Fruit fly (Drosophila melanogaster): ENCODE data around the gene CG3609.

CG3609 gene

DNA sequence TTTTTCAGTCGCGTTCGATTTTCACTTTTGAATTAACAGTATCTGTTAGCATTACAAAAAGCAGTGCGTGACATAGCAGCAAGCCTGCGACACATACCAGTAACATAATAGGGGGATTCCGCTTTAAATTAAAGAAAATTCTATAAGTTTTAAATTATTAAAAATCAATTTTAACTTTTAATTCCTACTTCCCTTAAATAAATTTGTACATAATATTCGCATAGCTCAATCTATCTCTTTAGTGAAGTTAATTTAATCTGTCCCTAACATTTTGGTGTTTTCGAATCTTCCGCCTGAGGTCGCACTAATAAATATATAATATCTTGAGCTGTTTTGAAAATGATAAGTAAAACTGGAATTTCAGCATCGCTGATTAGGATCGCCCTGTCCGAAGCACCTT lies 46.1 kb upstream of the CG3609 start, which contains the start of gene CG9886 (continued):
- TF ChIP-seq CG7271 (tag; optimal IDR thresholded peaks at IDR 0.05) (peak; percentile 14), ftz-f1 (GFP tag; optimal IDR thresholded peaks at IDR 0.05) (no peak), vfl (GFP tag; optimal IDR thresholded peaks at IDR 0.05) (peak; percentile 5), dati (GFP tag; IDR thresholded peaks at IDR 0.05) (no peak), p53 (GFP tag; optimal IDR thresholded peaks at IDR 0.05) (no peak), sens-2 (GFP tag; IDR thresholded peaks at IDR 0.05) (no peak), bowl (GFP tag; IDR thresholded peaks at IDR 0.05) (no peak), CG11247 (GFP tag; IDR thresholded peaks at IDR 0.05) (0 out of 2 replicates have a peak, but pooled peaks have one; percentile 15), pros (GFP tag; optimal IDR thresholded peaks at IDR 0.05) (no peak), CG10431 (GFP tag; optimal IDR thresholded peaks at IDR 0.05) (no peak), tup (GFP tag; optimal IDR thresholded peaks at IDR 0.05) (peak; percentile 15), Dp (GFP tag; optimal IDR thresholded peaks at IDR 0.05) (peak; percentile 70), Atf3 (GFP tag; optimal IDR thresholded peaks at IDR 0.05) (no peak), CG6654 (GFP tag; optimal IDR thresholded peaks at IDR 0.05) (no peak), Awh (GFP tag; IDR thresholded peaks at IDR 0.05) (no peak), CG17912 (GFP tag; optimal IDR thresholded peaks at IDR 0.05) (no peak), HHEX (GFP tag; optimal IDR thresholded peaks at IDR 0.05) (peak; percentile 41), lilli (GFP tag; optimal IDR thresholded peaks at IDR 0.05) (peak; percentile 67), CG10543 (GFP tag; optimal IDR thresholded peaks at IDR 0.05) (peak; percentile 3), HLH3B (GFP tag; IDR thresholded peaks at IDR 0.05) (peak; percentile 18; the same call in 1 of the 2 replicates), CG12155 (GFP tag; optimal IDR thresholded peaks at IDR 0.05) (peak; percentile 56), hkb (optimal IDR thresholded peaks at IDR 0.05) (no peak), hkb (GFP tag; IDR thresholded peaks at IDR 0.05) (peak; percentile 68), az2 (GFP tag; optimal IDR thresholded peaks at IDR 0.05) (peak; percentile 56), lmd (GFP tag; IDR thresholded peaks at IDR 0.05) (peak; percentile 32; the same call in 1 of the 2 replicates), CG2678 (tag; optimal IDR thresholded peaks at IDR 0.05) (peak; percentile 77), CG4282 (GFP tag; optimal IDR thresholded peaks at IDR 0.05) (no peak), Pdp1 (GFP tag; optimal IDR thresholded peaks at IDR 0.05) (peak in 1 of 2 experiments; percentile 76), ac (GFP tag; optimal IDR thresholded peaks at IDR 0.05) (no peak), CG7786 (GFP tag; optimal IDR thresholded peaks at IDR 0.05) (no peak), Atf-2 (GFP tag; optimal IDR thresholded peaks at IDR 0.05) (no peak), CG14441 (GFP tag; IDR thresholded peaks at IDR 0.05) (peak; percentile 60), ham (GFP tag; IDR thresholded peaks at IDR 0.05) (no peak), Camta (GFP tag; optimal IDR thresholded peaks at IDR 0.05) (no peak), CG4424 (GFP tag; optimal IDR thresholded peaks at IDR 0.05) (peak; percentile 68), twi (tag; optimal IDR thresholded peaks at IDR 0.05) (no peak), CoRest (tag; optimal IDR thresholded peaks at IDR 0.05) (peak; percentile 82), CG34422 (GFP tag; IDR thresholded peaks at IDR 0.05) (no peak), Trl (optimal IDR thresholded peaks at IDR 0.05) (no peak), Trl (GFP tag; optimal IDR thresholded peaks at IDR 0.05) (no peak), Antp (GFP tag; optimal IDR thresholded peaks at IDR 0.05) (no peak), Atf6 (GFP tag; IDR thresholded peaks at IDR 0.05) (peak; percentile 56), CG1024 (GFP tag; IDR thresholded peaks at IDR 0.05) (no peak), fru (optimal IDR thresholded peaks at IDR 0.05) (no peak), gsb (GFP tag; IDR thresholded peaks at IDR 0.05) (no peak), CG3847 (GFP tag; IDR thresholded peaks at IDR 0.05) (peak; percentile 36; the same call in 1 of the 2 replicates), E2f1 (GFP tag; IDR thresholded peaks at IDR 0.05) (peak; percentile 43), CG9727 (GFP tag; optimal IDR thresholded peaks at IDR 0.05) (peak; percentile 66), BtbVII (GFP tag; optimal IDR thresholded peaks at IDR 0.05) (peak; percentile 43), Dfd (GFP tag; optimal IDR thresholded peaks at IDR 0.05) (no peak), CG6689 (GFP tag; IDR thresholded peaks at IDR 0.05) (peak; percentile 43; the same call in 1 of the 2 replicates), Xbp1 (GFP tag; optimal IDR thresholded peaks at IDR 0.05) (peak; percentile 74), Hmr (GFP tag; optimal IDR thresholded peaks at IDR 0.05) (peak; percentile 55)
